Fruit fly (Drosophila melanogaster): ENCODE data around the gene CG31465.

Gene CG31465

dm6 chr3R:21841474-21842376 is 38.9 kb upstream of the CG31465 start:
- no peak for TF ChIP-seq psq (optimal IDR thresholded peaks at IDR 0.05)
- TF ChIP-seq CG8478 (optimal IDR thresholded peaks at IDR 0.05) = no peak

- TF ChIP-seq pan (optimal IDR thresholded peaks at IDR 0.05) = no peak
- TF ChIP-seq Dll (optimal IDR thresholded peaks at IDR 0.05) = no peak
- TF ChIP-seq EcR (GFP tag; optimal IDR thresholded peaks at IDR 0.05) = no peak
- no peak for TF ChIP-seq usp (GFP tag; optimal IDR thresholded peaks at IDR 0.05)
- TF ChIP-seq psq (optimal IDR thresholded peaks at IDR 0.05) = no peak
- TF ChIP-seq CG8478 (optimal IDR thresholded peaks at IDR 0.05) = no peak
Observed at dm6 chr3R:21843665-21844064, 36.9 kb upstream of the CG31465 start, which contains the start of gene Gr93b. Gr93b (minus strand) TSS chr3R:21843765.

dm6 chr3R:21845165-21845564 is 35.4 kb upstream of the CG31465 start, which contains the start of gene Gr93c:
Gr93c (minus strand) TSS chr3R:21845265.
- TF ChIP-seq pan (optimal IDR thresholded peaks at IDR 0.05) (no peak), CG8478 (optimal IDR thresholded peaks at IDR 0.05) (no peak), EcR (GFP tag; optimal IDR thresholded peaks at IDR 0.05) (no peak), psq (optimal IDR thresholded peaks at IDR 0.05) (no peak), usp (GFP tag; optimal IDR thresholded peaks at IDR 0.05) (no peak), Dll (optimal IDR thresholded peaks at IDR 0.05) (no peak)

- TF ChIP-seq EcR (GFP tag; optimal IDR thresholded peaks at IDR 0.05) (no peak), psq (optimal IDR thresholded peaks at IDR 0.05) (no peak), CG8478 (optimal IDR thresholded peaks at IDR 0.05) (no peak), pan (optimal IDR thresholded peaks at IDR 0.05) (no peak), Dll (optimal IDR thresholded peaks at IDR 0.05) (no peak), usp (GFP tag; optimal IDR thresholded peaks at IDR 0.05) (no peak)
Observed at dm6 chr3R:21846559-21846958, 34.1 kb upstream of the CG31465 start, which contains the start of gene Gr93d. Gr93d (minus strand) TSS chr3R:21846659.

dm6 chr3R:21847438-21847837 is 33.2 kb upstream of the CG31465 start:
- no peak for TF ChIP-seq Dll (optimal IDR thresholded peaks at IDR 0.05)
- TF ChIP-seq pan (optimal IDR thresholded peaks at IDR 0.05) = no peak
- no peak for TF ChIP-seq EcR (GFP tag; optimal IDR thresholded peaks at IDR 0.05)
- TF ChIP-seq psq (optimal IDR thresholded peaks at IDR 0.05) = no peak
- TF ChIP-seq CG8478 (optimal IDR thresholded peaks at IDR 0.05) = no peak
- TF ChIP-seq usp (GFP tag; optimal IDR thresholded peaks at IDR 0.05) = no peak

dm6 chr3R:21848271-21848670 is 32.3 kb upstream of the CG31465 start:
- TF ChIP-seq pan (optimal IDR thresholded peaks at IDR 0.05) (no peak), psq (optimal IDR thresholded peaks at IDR 0.05) (no peak), CG8478 (optimal IDR thresholded peaks at IDR 0.05) (no peak), usp (GFP tag; optimal IDR thresholded peaks at IDR 0.05) (no peak), EcR (GFP tag; optimal IDR thresholded peaks at IDR 0.05) (no peak), Dll (optimal IDR thresholded peaks at IDR 0.05) (no peak)

dm6 chr3R:21848987-21849442 is 31.6 kb upstream of the CG31465 start:
- TF ChIP-seq usp (GFP tag; optimal IDR thresholded peaks at IDR 0.05) (no peak), psq (optimal IDR thresholded peaks at IDR 0.05) (no peak), pan (optimal IDR thresholded peaks at IDR 0.05) (no peak), CG8478 (optimal IDR thresholded peaks at IDR 0.05) (no peak), Dll (optimal IDR thresholded peaks at IDR 0.05) (no peak), EcR (GFP tag; optimal IDR thresholded peaks at IDR 0.05) (no peak)

dm6 chr3R:21849988-21850460 is 30.6 kb upstream of the CG31465 start:
- TF ChIP-seq pan (optimal IDR thresholded peaks at IDR 0.05) (no peak), usp (GFP tag; optimal IDR thresholded peaks at IDR 0.05) (no peak), CG8478 (optimal IDR thresholded peaks at IDR 0.05) (no peak), EcR (GFP tag; optimal IDR thresholded peaks at IDR 0.05) (no peak), Dll (optimal IDR thresholded peaks at IDR 0.05) (no peak), psq (optimal IDR thresholded peaks at IDR 0.05) (no peak)

- TF ChIP-seq Dll (optimal IDR thresholded peaks at IDR 0.05) (no peak), CG8478 (optimal IDR thresholded peaks at IDR 0.05) (no peak), pan (optimal IDR thresholded peaks at IDR 0.05) (no peak), psq (optimal IDR thresholded peaks at IDR 0.05) (no peak), usp (GFP tag; optimal IDR thresholded peaks at IDR 0.05) (no peak), EcR (GFP tag; optimal IDR thresholded peaks at IDR 0.05) (no peak)
Observed at dm6 chr3R:21851592-21852578, 28.7 kb upstream of the CG31465 start.

- TF ChIP-seq psq (optimal IDR thresholded peaks at IDR 0.05) = no peak
- TF ChIP-seq usp (GFP tag; optimal IDR thresholded peaks at IDR 0.05) = no peak
- no peak for TF ChIP-seq pan (optimal IDR thresholded peaks at IDR 0.05)
- TF ChIP-seq EcR (GFP tag; optimal IDR thresholded peaks at IDR 0.05) = no peak
- TF ChIP-seq Dll (optimal IDR thresholded peaks at IDR 0.05) = no peak
- no peak for TF ChIP-seq CG8478 (optimal IDR thresholded peaks at IDR 0.05)
Observed at dm6 chr3R:21852579-21853233, 27.9 kb upstream of the CG31465 start.
